Fruit fly (Drosophila melanogaster): Measurements from ENCODE around the gene AcCoAS.

dm6 chr3L:21279168-21279567, 875 bp downstream of the AcCoAS start:
- TF ChIP-seq psq (optimal IDR thresholded peaks at IDR 0.05) (no peak), pan (optimal IDR thresholded peaks at IDR 0.05) (no peak), CG8478 (optimal IDR thresholded peaks at IDR 0.05) (no peak)
